Fruit fly (Drosophila melanogaster) Kc167 (cell line): ENCODE results near the gene Xrp1.

Experiments
- Myc ChIP-seq: fragments of >200 bp; optimal IDR thresholded peaks from 2 replicates; lab custom pipeline; 2017; ENCODE audit warnings: missing external identifiers
- h ChIP-seq: fragments of >200 bp; optimal IDR thresholded peaks from 3 replicates; lab custom pipeline; 2018; ENCODE audit warnings: missing external identifiers
- insv ChIP-seq: fragments of >200 bp; optimal IDR thresholded peaks from 3 replicates; lab custom pipeline; 2018; ENCODE audit warnings: missing external identifiers

dm6 chr3R:18910336-18910735 is 4.4 kb upstream of the Xrp1 start:
- TF ChIP-seq insv (lab: Kevin White, UChicago) (no peak), h (lab: Kevin White, UChicago) (no peak), Myc (lab: Kevin White, UChicago) (no peak)
